Fruit fly (Drosophila melanogaster): ENCODE measurements around the gene CG33099.
A peak's percentile ranks its signal among the peaks of the same experiment; 100 is the strongest.

Gene CG33099

dm6 chr3R:22524344-22525072, 5.9 kb downstream of the CG33099 start (continued):
- peak; percentile 78 for TF ChIP-seq CG13296 (GFP tag; optimal IDR thresholded peaks at IDR 0.05)
- TF ChIP-seq Sox100B (GFP tag; optimal IDR thresholded peaks at IDR 0.05): peak; percentile 83
- TF ChIP-seq cwo (GFP tag; optimal IDR thresholded peaks at IDR 0.05): peak; percentile 4
- peak; percentile 52 for TF ChIP-seq CG33557 (GFP tag; optimal IDR thresholded peaks at IDR 0.05)
- TF ChIP-seq CG6175 (GFP tag; IDR thresholded peaks at IDR 0.05): no peak
- TF ChIP-seq CG8924 (tag; optimal IDR thresholded peaks at IDR 0.05): peak; percentile 33
- TF ChIP-seq CG12769 (tag; optimal IDR thresholded peaks at IDR 0.05): peak; percentile 40
- no peak for TF ChIP-seq zen2 (GFP tag; IDR thresholded peaks at IDR 0.05; ENCODE audit: partially characterized antibody)
- peak; percentile 64 for TF ChIP-seq CG12219 (GFP tag; optimal IDR thresholded peaks at IDR 0.05)
- peak; percentile 11; the same call in 1 of the 2 replicates for TF ChIP-seq CG14441 (GFP tag; IDR thresholded peaks at IDR 0.05)
- TF ChIP-seq gro (GFP tag; optimal IDR thresholded peaks at IDR 0.05): no peak
- TF ChIP-seq Bgb (GFP tag; IDR thresholded peaks at IDR 0.05; ENCODE audit: partially characterized antibody): no peak
- TF ChIP-seq dmrt99B (tag; optimal IDR thresholded peaks at IDR 0.05): peak; percentile 69
- no peak for TF ChIP-seq Hmx (GFP tag; optimal IDR thresholded peaks at IDR 0.05)
- no peak for TF ChIP-seq Dfd (GFP tag; optimal IDR thresholded peaks at IDR 0.05)
- TF ChIP-seq CG7556 (GFP tag; optimal IDR thresholded peaks at IDR 0.05): peak; percentile 55
- no peak for TF ChIP-seq sr (GFP tag; IDR thresholded peaks at IDR 0.05)
- TF ChIP-seq CG15601 (tag; optimal IDR thresholded peaks at IDR 0.05): peak; percentile 78
- TF ChIP-seq Gug (GFP tag; IDR thresholded peaks at IDR 0.05): no peak
- TF ChIP-seq hth (optimal IDR thresholded peaks at IDR 0.05): no peak
- no peak for TF ChIP-seq CG17802 (tag; optimal IDR thresholded peaks at IDR 0.05)
- no peak for TF ChIP-seq CG7786 (GFP tag; optimal IDR thresholded peaks at IDR 0.05)
- TF ChIP-seq Atf3 (GFP tag; optimal IDR thresholded peaks at IDR 0.05): peak; percentile 56
- peak; percentile 95 for TF ChIP-seq ATbp (GFP tag; optimal IDR thresholded peaks at IDR 0.05)
- TF ChIP-seq vfl (GFP tag; optimal IDR thresholded peaks at IDR 0.05): no peak
- TF ChIP-seq Side (GFP tag; optimal IDR thresholded peaks at IDR 0.05): peak; percentile 54
- no peak for TF ChIP-seq CG6272 (GFP tag; IDR thresholded peaks at IDR 0.05)
- peak; percentile 41 for TF ChIP-seq tap (tag; optimal IDR thresholded peaks at IDR 0.05)
- TF ChIP-seq Oli (tag; optimal IDR thresholded peaks at IDR 0.05): no peak
- TF ChIP-seq z (GFP tag; IDR thresholded peaks at IDR 0.05): 0 out of 3 replicates have a peak, but pooled peaks have one; percentile 55
- no peak for TF ChIP-seq CG17612 (GFP tag; IDR thresholded peaks at IDR 0.05)
- TF ChIP-seq Stat92E (GFP tag; optimal IDR thresholded peaks at IDR 0.05): no peak
- TF ChIP-seq NC2α (GFP tag; optimal IDR thresholded peaks at IDR 0.05): peak; percentile 25
- no peak for TF ChIP-seq CG13287 (GFP tag; IDR thresholded peaks at IDR 0.05; ENCODE audit: partially characterized antibody)
- TF ChIP-seq CG2129 (GFP tag; IDR thresholded peaks at IDR 0.05; ENCODE audit: partially characterized antibody): no peak
- TF ChIP-seq Rx (GFP tag; IDR thresholded peaks at IDR 0.05): no peak
- TF ChIP-seq MESR4 (GFP tag; optimal IDR thresholded peaks at IDR 0.05): peak; percentile 2
- TF ChIP-seq phol (tag; optimal IDR thresholded peaks at IDR 0.05): no peak
- TF ChIP-seq CG12155 (GFP tag; optimal IDR thresholded peaks at IDR 0.05): no peak
- TF ChIP-seq CG2116 (GFP tag; optimal IDR thresholded peaks at IDR 0.05): peak; percentile 39
- TF ChIP-seq CG18619 (GFP tag; optimal IDR thresholded peaks at IDR 0.05): peak; percentile 61
- no peak for TF ChIP-seq cg (GFP tag; optimal IDR thresholded peaks at IDR 0.05)
- TF ChIP-seq CG31365 (tag; optimal IDR thresholded peaks at IDR 0.05): peak; percentile 60
- peak; percentile 21 for TF ChIP-seq schlank (tag; optimal IDR thresholded peaks at IDR 0.05)
- peak; percentile 2 for TF ChIP-seq CG1792 (GFP tag; optimal IDR thresholded peaks at IDR 0.05)
- no peak for TF ChIP-seq dan (GFP tag; IDR thresholded peaks at IDR 0.05)
- peak; percentile 10 for TF ChIP-seq jumu (GFP tag; optimal IDR thresholded peaks at IDR 0.05)
- TF ChIP-seq Doc3 (GFP tag; IDR thresholded peaks at IDR 0.05; ENCODE audit: partially characterized antibody): no peak
- peak; percentile 45 for TF ChIP-seq Hmr (GFP tag; optimal IDR thresholded peaks at IDR 0.05)

All from whole organism, embryonic.